Fruit fly (Drosophila melanogaster): Measurements from ENCODE around the gene mRpL4.
A peak's percentile ranks its signal among the peaks of the same experiment; 100 is the strongest.

Gene mRpL4

dm6 chr2L:16351805-16352584 is 23.1 kb upstream of the mRpL4 start:
- TF ChIP-seq CG6276 (GFP tag; optimal IDR thresholded peaks at IDR 0.05): no peak
- no peak for TF ChIP-seq CG6792 (GFP tag; optimal IDR thresholded peaks at IDR 0.05)
- no peak for TF ChIP-seq salr (GFP tag; optimal IDR thresholded peaks at IDR 0.05)
- no peak for TF ChIP-seq CG1621 (tag; optimal IDR thresholded peaks at IDR 0.05)
- TF ChIP-seq Eip78C (GFP tag): no peak
- no peak for TF ChIP-seq dsx (GFP tag; optimal IDR thresholded peaks at IDR 0.05; ENCODE audit: poor library complexity, severe bottlenecking)
- TF ChIP-seq dac (GFP tag; optimal IDR thresholded peaks at IDR 0.05): no peak
- TF ChIP-seq CG6854 (GFP tag; optimal IDR thresholded peaks at IDR 0.05): no peak
- no peak for TF ChIP-seq acj6 (GFP tag; optimal IDR thresholded peaks at IDR 0.05)
- TF ChIP-seq Sox14 (GFP tag; optimal IDR thresholded peaks at IDR 0.05): no peak
- no peak for TF ChIP-seq OdsH (GFP tag; optimal IDR thresholded peaks at IDR 0.05)
- TF ChIP-seq Ets21C (GFP tag; optimal IDR thresholded peaks at IDR 0.05): no peak
- no peak for TF ChIP-seq esn (GFP tag; optimal IDR thresholded peaks at IDR 0.05)
- no peak for TF ChIP-seq CG4318 (GFP tag; optimal IDR thresholded peaks at IDR 0.05)
- TF ChIP-seq CG11902 (GFP tag; optimal IDR thresholded peaks at IDR 0.05): no peak
- TF ChIP-seq CG10669 (GFP tag; optimal IDR thresholded peaks at IDR 0.05): no peak

- TF ChIP-seq CG1621 (tag; optimal IDR thresholded peaks at IDR 0.05) (peak; percentile 99), Ets21C (GFP tag; optimal IDR thresholded peaks at IDR 0.05) (peak; percentile 98), Hr39 (GFP tag; optimal IDR thresholded peaks at IDR 0.05) (peak; percentile 99), achi (GFP tag; optimal IDR thresholded peaks at IDR 0.05) (peak; percentile 99), salr (GFP tag; optimal IDR thresholded peaks at IDR 0.05) (peak; percentile 98 to 99), CG3919 (GFP tag; optimal IDR thresholded peaks at IDR 0.05) (peak; percentile 99), spab (GFP tag; optimal IDR thresholded peaks at IDR 0.05) (peak; percentile 99), Smox (GFP tag; optimal IDR thresholded peaks at IDR 0.05) (peak; percentile 99), OdsH (GFP tag; optimal IDR thresholded peaks at IDR 0.05) (peak; percentile 99), CG16779 (tag; optimal IDR thresholded peaks at IDR 0.05) (peak; percentile 99), CG7368 (GFP tag; optimal IDR thresholded peaks at IDR 0.05) (peak; percentile 99), esn (GFP tag; optimal IDR thresholded peaks at IDR 0.05) (peak; percentile 100), Sox15 (GFP tag; optimal IDR thresholded peaks at IDR 0.05) (peak; percentile 97), acj6 (GFP tag; optimal IDR thresholded peaks at IDR 0.05) (peak; percentile 99), pdm3 (GFP tag; optimal IDR thresholded peaks at IDR 0.05) (peak; percentile 99), CG10631 (GFP tag; optimal IDR thresholded peaks at IDR 0.05) (peak; percentile 99), net (GFP tag; optimal IDR thresholded peaks at IDR 0.05) (peak; percentile 99), CG31627 (GFP tag; optimal IDR thresholded peaks at IDR 0.05) (peak; percentile 99), vri (GFP tag; optimal IDR thresholded peaks at IDR 0.05) (peak; percentile 98), dsx (GFP tag; optimal IDR thresholded peaks at IDR 0.05; ENCODE audit: poor library complexity, severe bottlenecking) (peak; percentile 99), CG9139 (GFP tag; optimal IDR thresholded peaks at IDR 0.05) (peak; percentile 98), Gug (GFP tag; IDR thresholded peaks at IDR 0.05) (peak; percentile 98), CG8119 (GFP tag; IDR thresholded peaks at IDR 0.05) (peak; percentile 100), CG6854 (GFP tag; optimal IDR thresholded peaks at IDR 0.05) (peak; percentile 98), fkh (GFP tag; optimal IDR thresholded peaks at IDR 0.05) (peak; percentile 93), topi (GFP tag; optimal IDR thresholded peaks at IDR 0.05) (peak; percentile 99), Blimp-1 (GFP tag; optimal IDR thresholded peaks at IDR 0.05) (peak; percentile 96), Hr38 (GFP tag; optimal IDR thresholded peaks at IDR 0.05) (peak; percentile 86), CG6808 (GFP tag; optimal IDR thresholded peaks at IDR 0.05) (peak; percentile 99), CG10669 (GFP tag; optimal IDR thresholded peaks at IDR 0.05) (peak; percentile 99), Lpt (GFP tag; optimal IDR thresholded peaks at IDR 0.05) (peak; percentile 99), svp (GFP tag) (peak; percentile 100), CG11762 (GFP tag; optimal IDR thresholded peaks at IDR 0.05; ENCODE audit: insufficient read depth) (peak; percentile 99), CG34406 (GFP tag; optimal IDR thresholded peaks at IDR 0.05) (peak; percentile 99), fd85E (GFP tag; optimal IDR thresholded peaks at IDR 0.05) (peak; percentile 96), CG8319 (GFP tag; optimal IDR thresholded peaks at IDR 0.05) (peak; percentile 98), ss (GFP tag; optimal IDR thresholded peaks at IDR 0.05) (peak; percentile 99), CG6163 (GFP tag; IDR thresholded peaks at IDR 0.05) (peak; percentile 99)
These were observed 22.0 kb upstream of the mRpL4 start for dm6 chr2L:16350742-16351568.
